Worm (Caenorhabditis elegans) whole organism, L3 larva: ENCODE data around the gene M28.8.

Experiments used
- aly-2 ChIP-seq: fragments of 150-350 bp; optimal IDR thresholded peaks from 2 replicates; lab custom pipeline; 2014; ENCODE audit warnings: missing biosample characterization, missing genetic modification characterization
- ceh-82 ChIP-seq: fragments of 150-350 bp; optimal IDR thresholded peaks from 2 replicates; lab custom pipeline; 2014; ENCODE audit warnings: missing biosample characterization, missing genetic modification characterization
- elt-3 ChIP-seq, 3 experiments: fragments of 150-350 bp in 1 of 3; sonication (generic microtip) in 2 of 3; optimal IDR thresholded peaks; 2 replicates in 2 of 3; 4 replicates in 1 of 3; lab custom pipeline; 2014 to 2017; ENCODE audit warnings: missing biosample characterization in 3 of 3, missing genetic modification characterization in 3 of 3
- nfya-1 ChIP-seq: sonication (generic microtip); optimal IDR thresholded peaks from 2 replicates; lab custom pipeline; 2017; ENCODE audit warnings: missing genetic modification characterization, mild to moderate bottlenecking, missing compliant biosample characterization, antibody characterized with exemption, moderate library complexity; ENCODE audit not compliant: insufficient read depth
- pqm-1 ChIP-seq: fragments of 150-350 bp; optimal IDR thresholded peaks from 2 replicates; lab custom pipeline; 2017; ENCODE audit warnings: missing biosample characterization, missing genetic modification characterization, inconsistent platforms
- sea-2 ChIP-seq: fragments of 150-350 bp; sonication (generic microtip); optimal IDR thresholded peaks from 4 replicates; lab custom pipeline; 2014; ENCODE audit warnings: missing biosample characterization, missing genetic modification reagents, missing genetic modification characterization
- snpc-4 ChIP-seq: fragments of 150-350 bp; optimal IDR thresholded peaks from 2 replicates; lab custom pipeline; 2014; ENCODE audit warnings: missing biosample characterization, missing genetic modification characterization
- tbx-2 ChIP-seq: sonication (generic microtip); optimal IDR thresholded peaks from 2 replicates; lab custom pipeline; 2016; ENCODE audit warnings: mild to moderate bottlenecking, missing genetic modification characterization, missing compliant biosample characterization
- unc-62 ChIP-seq: fragments of 150-350 bp; sonication (generic microtip); optimal IDR thresholded peaks from 4 replicates; lab custom pipeline; 2014; ENCODE audit warnings: missing biosample characterization, missing genetic modification reagents, missing genetic modification characterization

ce11 chrII:10665031-10665430 lies 37.0 kb downstream of the M28.8 start, which contains the start of gene D2089.3:
- TF ChIP-seq aly-2 (no peak), snpc-4 (tag; lab: Kevin White, UChicago) (no peak), pqm-1 (no peak), unc-62 (GFP tag; lab: Kevin White, UChicago) (no peak), tbx-2 (tag; lab: Kevin White, UChicago) (no peak), ceh-82 (tag; lab: Kevin White, UChicago) (no peak), nfya-1 (no peak), sea-2 (GFP tag; lab: Kevin White, UChicago) (no peak), elt-3 (tag; optimal IDR thresholded peaks at IDR 0.05; lab: Kevin White, UChicago) (no peak)
